Worm (Caenorhabditis elegans) whole organism, L1 larva: ENCODE results near the gene srw-139.
"Not testable (repeated sequence)": the region's sequence is repeated elsewhere in the genome, so short reads cannot be mapped to it uniquely, and the experiment has no call there.

ENCODE experiments used
- aha-1 ChIP-seq: fragments of 150-350 bp; optimal IDR thresholded peaks from 2 replicates; lab custom pipeline; 2014; ENCODE audit warnings: missing biosample characterization, missing genetic modification characterization
- ama-1 ChIP-seq: fragments of 150-350 bp; optimal IDR thresholded peaks from 2 replicates; lab custom pipeline; 2014
- blmp-1 ChIP-seq: fragments of 150-350 bp; optimal IDR thresholded peaks from 2 replicates; lab custom pipeline; 2014; ENCODE audit warnings: missing biosample characterization, missing genetic modification characterization
- ceh-63 ChIP-seq: fragments of 200-800 bp; sonication (Bioruptor generic); optimal IDR thresholded peaks from 2 replicates; lab custom pipeline; 2018; ENCODE audit warnings: mild to moderate bottlenecking, missing genetic modification characterization, missing compliant biosample characterization
- ceh-90 ChIP-seq: sonication (generic microtip); optimal IDR thresholded peaks from 2 replicates; lab custom pipeline; 2016; ENCODE audit warnings: missing genetic modification characterization, missing compliant biosample characterization
- dpl-1 ChIP-seq, 3 experiments: fragments of 150-350 bp in 2 of 3; sonication (generic microtip) in 1 of 3; optimal IDR thresholded peaks; 2 replicates each; lab custom pipeline; 2014 to 2017; ENCODE audit warnings: missing biosample characterization in 3 of 3, missing genetic modification characterization in 3 of 3, missing genetic modification reagents in 3 of 3
- efl-3 ChIP-seq: fragments of 200-800 bp; sonication (Bioruptor generic); optimal IDR thresholded peaks from 2 replicates; lab custom pipeline; 2018; ENCODE audit warnings: mild to moderate bottlenecking, missing genetic modification characterization, missing compliant biosample characterization
- egl-13 ChIP-seq: sonication (generic microtip); optimal IDR thresholded peaks from 2 replicates; lab custom pipeline; 2016; ENCODE audit warnings: missing genotype, missing genetic modification reagents, missing genetic modification characterization, missing compliant biosample characterization
- egl-27 ChIP-seq, 2 experiments: fragments of 150-350 bp in 1 of 2; sonication (generic microtip); optimal IDR thresholded peaks; 3 replicates each; lab custom pipeline; 2017 to 2018; ENCODE audit warnings: missing biosample characterization in 2 of 2, missing genetic modification characterization in 2 of 2, missing genetic modification reagents in 2 of 2
- elt-2 ChIP-seq: sonication (generic microtip); optimal IDR thresholded peaks from 2 replicates; lab custom pipeline; 2016; ENCODE audit warnings: missing genetic modification characterization, mild to moderate bottlenecking, inconsistent platforms, missing compliant biosample characterization, missing genetic modification reagents
- hlh-4 ChIP-seq: sonication (generic microtip); optimal IDR thresholded peaks from 2 replicates; lab custom pipeline; 2016; ENCODE audit warnings: mild to moderate bottlenecking, missing genetic modification characterization, missing compliant biosample characterization
- lin-13 ChIP-seq: fragments of 150-350 bp; optimal IDR thresholded peaks from 2 replicates; lab custom pipeline; 2014; ENCODE audit warnings: missing biosample characterization, missing genetic modification reagents, missing genetic modification characterization
- lin-14 ChIP-seq: fragments of 200-800 bp; sonication (Bioruptor generic); optimal IDR thresholded peaks from 2 replicates; lab custom pipeline; 2018; ENCODE audit warnings: mild to moderate bottlenecking, missing genetic modification characterization, moderate library complexity, missing compliant biosample characterization
- lin-15B ChIP-seq: fragments of 150-350 bp; sonication (generic microtip); optimal IDR thresholded peaks from 3 replicates; lab custom pipeline; 2014; ENCODE audit warnings: missing biosample characterization, missing genetic modification characterization
- lin-35 ChIP-seq, 2 experiments: fragments of 150-350 bp; optimal IDR thresholded peaks; 2 replicates each; lab custom pipeline; 2014; ENCODE audit warnings: missing biosample characterization in 2 of 2, missing genetic modification characterization in 2 of 2, missing genetic modification reagents in 2 of 2
- lin-39 ChIP-seq: fragments of 150-350 bp; optimal IDR thresholded peaks from 2 replicates; lab custom pipeline; 2014; ENCODE audit warnings: missing biosample characterization, missing genetic modification reagents, missing genetic modification characterization
- lir-3 ChIP-seq: sonication (generic microtip); optimal IDR thresholded peaks from 2 replicates; lab custom pipeline; 2016; ENCODE audit warnings: mild to moderate bottlenecking, missing genetic modification characterization, moderate library complexity, missing compliant biosample characterization; ENCODE audit not compliant: poor library complexity
- mab-9 ChIP-seq: fragments of 200-800 bp; sonication (Bioruptor generic); IDR thresholded peaks from 2 replicates; pipeline ENCODE4 v1.3.6; 2022; ENCODE audit warnings: missing genetic modification reagents, missing genetic modification characterization, missing compliant biosample characterization
- mef-2 ChIP-seq: fragments of 150-350 bp; optimal IDR thresholded peaks from 2 replicates; lab custom pipeline; 2014; ENCODE audit warnings: missing biosample characterization, missing genetic modification characterization
- nhr-11 ChIP-seq: fragments of 150-350 bp; optimal IDR thresholded peaks from 2 replicates; lab custom pipeline; 2014; ENCODE audit warnings: missing biosample characterization, missing genetic modification characterization
- nhr-237 ChIP-seq: fragments of 150-350 bp; optimal IDR thresholded peaks from 2 replicates; lab custom pipeline; 2014; ENCODE audit warnings: missing biosample characterization, missing genetic modification characterization
- nhr-47 ChIP-seq: sonication (generic microtip); optimal IDR thresholded peaks from 2 replicates; lab custom pipeline; 2016; ENCODE audit warnings: mild to moderate bottlenecking, missing genetic modification characterization, moderate library complexity, missing compliant biosample characterization
- nhr-84 ChIP-seq: sonication (generic microtip); optimal IDR thresholded peaks from 2 replicates; lab custom pipeline; 2017; ENCODE audit warnings: missing biosample characterization, missing genetic modification characterization
- pag-3 ChIP-seq: sonication (generic microtip); optimal IDR thresholded peaks from 2 replicates; lab custom pipeline; 2017; ENCODE audit warnings: missing genetic modification characterization, mild to moderate bottlenecking, missing compliant biosample characterization, antibody characterized with exemption, borderline replicate concordance; ENCODE audit not compliant: insufficient read depth
- snpc-4 ChIP-seq: fragments of 150-350 bp; optimal IDR thresholded peaks from 2 replicates; lab custom pipeline; 2014; ENCODE audit warnings: missing biosample characterization, missing genetic modification characterization
- snu-23 ChIP-seq: sonication (generic microtip); optimal IDR thresholded peaks from 2 replicates; lab custom pipeline; 2016; ENCODE audit warnings: missing genetic modification characterization, missing compliant biosample characterization
- sptf-1 ChIP-seq: fragments of 150-350 bp; optimal IDR thresholded peaks from 2 replicates; lab custom pipeline; 2014; ENCODE audit warnings: missing biosample characterization, missing genetic modification characterization
- sup-37 ChIP-seq: fragments of 200-800 bp; sonication (Bioruptor generic); optimal IDR thresholded peaks from 2 replicates; lab custom pipeline; 2018; ENCODE audit warnings: mild to moderate bottlenecking, missing genetic modification characterization, missing compliant biosample characterization
- unc-30 ChIP-seq: sonication (generic microtip); optimal IDR thresholded peaks from 2 replicates; lab custom pipeline; 2017; ENCODE audit warnings: missing biosample characterization, missing genetic modification characterization
- unc-86 ChIP-seq: sonication (generic microtip); optimal IDR thresholded peaks from 2 replicates; lab custom pipeline; 2016; ENCODE audit warnings: missing genetic modification characterization, missing compliant biosample characterization
- unc-98 ChIP-seq: fragments of 200-800 bp; sonication (Bioruptor generic); IDR thresholded peaks from 2 replicates; pipeline ENCODE4 v1.3.6; 2022; ENCODE audit warnings: missing genetic modification characterization, missing compliant biosample characterization
- zag-1 ChIP-seq: fragments of 150-350 bp; optimal IDR thresholded peaks from 2 replicates; lab custom pipeline; 2014; ENCODE audit warnings: missing biosample characterization, missing genetic modification characterization
- zip-4 ChIP-seq: fragments of 200-800 bp; sonication (Bioruptor generic); optimal IDR thresholded peaks from 2 replicates; lab custom pipeline; 2018; ENCODE audit warnings: mild to moderate bottlenecking, missing genetic modification characterization, moderate library complexity, missing compliant biosample characterization

The srw-139 gene

DNA sequence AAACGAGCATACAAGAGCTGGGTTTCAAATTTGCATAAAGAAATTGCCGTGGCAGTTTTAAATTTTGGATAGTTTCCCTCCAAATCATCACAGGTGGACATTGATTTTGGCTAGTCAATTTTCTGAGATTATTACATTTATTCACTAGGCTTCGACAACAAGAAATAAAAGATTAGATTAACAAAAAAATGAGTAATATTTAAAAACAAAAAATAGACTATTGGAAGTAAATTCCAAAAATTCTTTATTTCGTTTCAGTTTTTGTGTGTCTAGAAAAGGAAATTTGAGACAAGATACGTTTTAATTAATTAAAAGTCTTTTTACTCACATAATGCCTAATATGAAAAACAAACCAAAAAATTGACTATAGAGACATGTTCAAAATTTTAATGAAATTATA lies 27.0 kb downstream of the srw-139 start, which contains the start of gene srw-142:
Gene srw-142, minus strand, starts transcription at position 101 of the 400 bp plus-strand sequence.
- TF ChIP-seq nhr-11 (tag; lab: Kevin White, UChicago) (no peak), unc-86 (tag; lab: Kevin White, UChicago) (no peak), aha-1 (no peak), nhr-84 (tag; lab: Kevin White, UChicago) (no peak), nhr-237 (tag; lab: Kevin White, UChicago) (no peak), lin-15B (tag; lab: Kevin White, UChicago) (no peak), ceh-90 (tag; lab: Kevin White, UChicago) (no peak)

- TF ChIP-seq blmp-1, lir-3, zag-1 (tag; lab: Kevin White, UChicago): not testable (repeated sequence)
Measured at ce11 chrV:2955342-2955741, 29.9 kb downstream of the srw-139 start, which contains the start of gene srh-248. TSS of gene srh-248 (minus strand) at chrV:2955442.

ce11 chrV:2952102-2952501 lies 33.1 kb downstream of the srw-139 start, which contains the start of gene srw-122:
TSS of gene srw-122 (minus strand) at chrV:2952202.
- not testable (repeated sequence) for TF ChIP-seq elt-2 (tag; lab: Kevin White, UChicago); lin-13 (GFP tag; lab: Kevin White, UChicago); snu-23 (GFP tag; lab: Kevin White, UChicago)

ce11 chrV:2945602-2946001 lies 39.6 kb downstream of the srw-139 start, which contains the start of gene srh-87:
TSS of gene srh-87 (minus strand) at chrV:2945702.
- TF ChIP-seq sptf-1 (tag; lab: Kevin White, UChicago) (no peak), dpl-1 (GFP tag; optimal IDR thresholded peaks at IDR 0.05; lab: Kevin White, UChicago) (no peak), mef-2 (tag; lab: Kevin White, UChicago) (no peak), ceh-90 (tag; lab: Kevin White, UChicago) (no peak), egl-27 (tag; optimal IDR thresholded peaks at IDR 0.05; lab: Kevin White, UChicago) (no peak), mab-9 (no peak), egl-13 (tag; lab: Kevin White, UChicago) (no peak), lin-15B (tag; lab: Kevin White, UChicago) (no peak), ama-1 (lab: Kevin White, UChicago) (no peak), zip-4 (GFP tag; lab: Kevin White, UChicago) (no peak), efl-3 (no peak), ceh-63 (GFP tag; lab: Kevin White, UChicago) (no peak), sup-37 (GFP tag; lab: Kevin White, UChicago) (no peak), nhr-11 (tag; lab: Kevin White, UChicago) (no peak)

ce11 chrV:2943859-2944258 lies 41.4 kb downstream of the srw-139 start, which contains the start of gene srw-137:
TSS of gene srw-137 (minus strand) at chrV:2943959.
- TF ChIP-seq zip-4 (GFP tag; lab: Kevin White, UChicago) (no peak), nhr-237 (tag; lab: Kevin White, UChicago) (no peak), snpc-4 (tag; lab: Kevin White, UChicago) (no peak), ceh-63 (GFP tag; lab: Kevin White, UChicago) (no peak), unc-30 (tag; lab: Kevin White, UChicago) (no peak), lin-39 (tag; lab: Kevin White, UChicago) (no peak), hlh-4 (no peak), nhr-47 (tag; lab: Kevin White, UChicago) (no peak), lin-35 (GFP tag; optimal IDR thresholded peaks at IDR 0.05; lab: Kevin White, UChicago) (no peak), unc-98 (GFP tag; lab: Robert Waterston, UW) (no peak), pag-3 (tag; lab: Kevin White, UChicago) (no peak), nhr-84 (tag; lab: Kevin White, UChicago) (no peak), sptf-1 (tag; lab: Kevin White, UChicago) (no peak), lin-14 (GFP tag; lab: Kevin White, UChicago) (no peak), sup-37 (GFP tag; lab: Kevin White, UChicago) (no peak)
